Worm (Caenorhabditis elegans): Measurements from ENCODE around the gene Y59C2A.2.

- TF ChIP-seq ama-1 (optimal IDR thresholded peaks at IDR 0.05) (no peak), elt-3 (tag; optimal IDR thresholded peaks at IDR 0.05) (no peak), skn-1 (tag; optimal IDR thresholded peaks at IDR 0.05) (no peak), ceh-16 (tag; optimal IDR thresholded peaks at IDR 0.05) (no peak), nhr-77 (tag; optimal IDR thresholded peaks at IDR 0.05) (no peak), unc-62 (GFP tag; optimal IDR thresholded peaks at IDR 0.05) (no peak), aly-2 (tag; optimal IDR thresholded peaks at IDR 0.05) (no peak), mdl-1 (tag; optimal IDR thresholded peaks at IDR 0.05) (no peak), fos-1 (tag; optimal IDR thresholded peaks at IDR 0.05) (no peak), crh-2 (tag; optimal IDR thresholded peaks at IDR 0.05) (no peak), ztf-4 (tag; optimal IDR thresholded peaks at IDR 0.05) (no peak), dmd-4 (tag; optimal IDR thresholded peaks at IDR 0.05) (no peak), unc-55 (GFP tag; optimal IDR thresholded peaks at IDR 0.05) (no peak)
These were observed 3.9 kb upstream of the Y59C2A.2 start, which contains the start of gene Y59C2A.1 for ce11 chrII:2207812-2208211.

All from whole organism, L2 larva.